Fruit fly (Drosophila melanogaster): ENCODE results near the gene Sema1a.

Sema1a gene

dm6 chr2L:8535394-8536176, 6.4 kb upstream of the Sema1a start (continued):
- TF ChIP-seq crol (GFP tag; IDR thresholded peaks at IDR 0.05) (peak; percentile 79), knrl (GFP tag; IDR thresholded peaks at IDR 0.05; ENCODE audit: partially characterized antibody) (no peak), CG11504 (tag; optimal IDR thresholded peaks at IDR 0.05) (peak; percentile 96), Mes4 (GFP tag; optimal IDR thresholded peaks at IDR 0.05) (peak; percentile 27), CG1792 (GFP tag; optimal IDR thresholded peaks at IDR 0.05) (no peak), CG4617 (GFP tag; optimal IDR thresholded peaks at IDR 0.05; ENCODE audit: borderline replicate concordance) (peak; percentile 19), tin (GFP tag; optimal IDR thresholded peaks at IDR 0.05) (peak; percentile 84), Side (GFP tag; optimal IDR thresholded peaks at IDR 0.05) (peak; percentile 38), Mad (GFP tag; optimal IDR thresholded peaks at IDR 0.05) (peak; percentile 17), Mrtf (GFP tag; IDR thresholded peaks at IDR 0.05) (peak; percentile 71; the same call in 2 of the 3 replicates), Fer3 (tag; optimal IDR thresholded peaks at IDR 0.05) (peak; percentile 85), trh (GFP tag; optimal IDR thresholded peaks at IDR 0.05) (peak; percentile 85), tx (GFP tag; optimal IDR thresholded peaks at IDR 0.05) (peak; percentile 12), salm (tag; optimal IDR thresholded peaks at IDR 0.05) (peak; percentile 87), CG9437 (GFP tag; optimal IDR thresholded peaks at IDR 0.05) (peak; percentile 95), Meics (GFP tag; optimal IDR thresholded peaks at IDR 0.05) (peak; percentile 96), CG1602 (GFP tag; optimal IDR thresholded peaks at IDR 0.05) (peak; percentile 86), Drgx (GFP tag; IDR thresholded peaks at IDR 0.05) (peak; percentile 56), mam (GFP tag; optimal IDR thresholded peaks at IDR 0.05) (no peak), run (tag; optimal IDR thresholded peaks at IDR 0.05) (peak; percentile 88), CG9215 (GFP tag; IDR thresholded peaks at IDR 0.05) (peak; percentile 84), CG7987 (GFP tag; optimal IDR thresholded peaks at IDR 0.05) (peak; percentile 56), PHDP (tag; optimal IDR thresholded peaks at IDR 0.05) (peak; percentile 94), vnd (GFP tag; IDR thresholded peaks at IDR 0.05; ENCODE audit: partially characterized antibody) (no peak), unpg (GFP tag; optimal IDR thresholded peaks at IDR 0.05) (peak; percentile 63), CG2889 (GFP tag; IDR thresholded peaks at IDR 0.05) (no peak; the same call in 2 of the 3 replicates), C15 (GFP tag; IDR thresholded peaks at IDR 0.05) (no peak; the same call in 1 of the 3 replicates), CG4707 (GFP tag; optimal IDR thresholded peaks at IDR 0.05) (peak; percentile 7), CG3163 (GFP tag; optimal IDR thresholded peaks at IDR 0.05) (peak; percentile 76), ase (GFP tag; IDR thresholded peaks at IDR 0.05) (peak; percentile 68), tna (GFP tag; IDR thresholded peaks at IDR 0.05; ENCODE audit: partially characterized antibody) (no peak), lab (GFP tag; optimal IDR thresholded peaks at IDR 0.05) (peak; percentile 86), ci (GFP tag; IDR thresholded peaks at IDR 0.05) (peak; percentile 72), CG11247 (GFP tag; IDR thresholded peaks at IDR 0.05) (peak; percentile 73), crc (GFP tag; optimal IDR thresholded peaks at IDR 0.05) (no peak), CG4360 (GFP tag; IDR thresholded peaks at IDR 0.05) (no peak; the same call in 1 of the 2 replicates), Ada2b (GFP tag; IDR thresholded peaks at IDR 0.05) (peak; percentile 60), CG14710 (tag; optimal IDR thresholded peaks at IDR 0.05) (peak; percentile 95), CG34422 (GFP tag; IDR thresholded peaks at IDR 0.05) (peak; percentile 82), ind (GFP tag; optimal IDR thresholded peaks at IDR 0.05) (peak; percentile 84), CG14965 (GFP tag; optimal IDR thresholded peaks at IDR 0.05; ENCODE audit: borderline replicate concordance) (no peak), BEAF-32 (GFP tag; optimal IDR thresholded peaks at IDR 0.05) (no peak), CG13624 (GFP tag; optimal IDR thresholded peaks at IDR 0.05) (peak; percentile 28), disco-r (GFP tag; optimal IDR thresholded peaks at IDR 0.05) (no peak), Med (GFP tag) (peak; percentile 90), Dp (GFP tag; optimal IDR thresholded peaks at IDR 0.05) (no peak), Hsf (GFP tag; optimal IDR thresholded peaks at IDR 0.05) (peak; percentile 77), pfk (GFP tag; optimal IDR thresholded peaks at IDR 0.05) (no peak), CG17328 (GFP tag; IDR thresholded peaks at IDR 0.05) (peak; percentile 48; the same call in 1 of the 2 replicates)

Measured in whole organism, embryonic.